Fruit fly (Drosophila melanogaster): ENCODE measurements around the gene Prosbeta4R2.

Prosbeta4R2 gene

dm6 chr2L:2636326-2637001, 18.7 kb upstream of the Prosbeta4R2 start:
- TF ChIP-seq CG11617 (GFP tag; optimal IDR thresholded peaks at IDR 0.05) (no peak), toe (GFP tag; optimal IDR thresholded peaks at IDR 0.05) (no peak), tj (GFP tag; optimal IDR thresholded peaks at IDR 0.05) (no peak), cnc (optimal IDR thresholded peaks at IDR 0.05) (no peak), pad (GFP tag; optimal IDR thresholded peaks at IDR 0.05) (no peak), Hr96 (GFP tag; optimal IDR thresholded peaks at IDR 0.05) (no peak), CG1620 (GFP tag; optimal IDR thresholded peaks at IDR 0.05) (no peak), cic (GFP tag; optimal IDR thresholded peaks at IDR 0.05) (no peak), CG7101 (tag; optimal IDR thresholded peaks at IDR 0.05) (no peak), CG5204 (GFP tag; optimal IDR thresholded peaks at IDR 0.05) (no peak), Crg-1 (GFP tag; optimal IDR thresholded peaks at IDR 0.05) (no peak), Mnt (GFP tag; optimal IDR thresholded peaks at IDR 0.05) (no peak)

- no peak for TF ChIP-seq bab1 (GFP tag; optimal IDR thresholded peaks at IDR 0.05)
- TF ChIP-seq Crg-1 (GFP tag; optimal IDR thresholded peaks at IDR 0.05): no peak
- TF ChIP-seq Mnt (GFP tag; optimal IDR thresholded peaks at IDR 0.05): no peak
- TF ChIP-seq CG12768 (GFP tag; optimal IDR thresholded peaks at IDR 0.05): no peak
- no peak for TF ChIP-seq toe (GFP tag; optimal IDR thresholded peaks at IDR 0.05)
- TF ChIP-seq CG11617 (GFP tag; optimal IDR thresholded peaks at IDR 0.05): no peak
- no peak for TF ChIP-seq CG7101 (tag; optimal IDR thresholded peaks at IDR 0.05)
- TF ChIP-seq CG14711 (tag; optimal IDR thresholded peaks at IDR 0.05): no peak
- no peak for TF ChIP-seq ovo (GFP tag; optimal IDR thresholded peaks at IDR 0.05)
- TF ChIP-seq CG5204 (GFP tag; optimal IDR thresholded peaks at IDR 0.05): no peak
- TF ChIP-seq CG7045 (GFP tag; optimal IDR thresholded peaks at IDR 0.05): no peak
- no peak for TF ChIP-seq Hr96 (GFP tag; optimal IDR thresholded peaks at IDR 0.05)
- no peak for TF ChIP-seq cnc (optimal IDR thresholded peaks at IDR 0.05)
- TF ChIP-seq kay (GFP tag; ENCODE audit: borderline replicate concordance): no peak
- TF ChIP-seq Clk (GFP tag; optimal IDR thresholded peaks at IDR 0.05): no peak
- no peak for TF ChIP-seq cic (GFP tag; optimal IDR thresholded peaks at IDR 0.05)
- TF ChIP-seq pad (GFP tag; optimal IDR thresholded peaks at IDR 0.05): no peak
- no peak for TF ChIP-seq tj (GFP tag; optimal IDR thresholded peaks at IDR 0.05)
These were observed 18.2 kb upstream of the Prosbeta4R2 start for dm6 chr2L:2637002-2637377.

- TF ChIP-seq toe (GFP tag; optimal IDR thresholded peaks at IDR 0.05) (no peak), Crg-1 (GFP tag; optimal IDR thresholded peaks at IDR 0.05) (no peak), ovo (GFP tag; optimal IDR thresholded peaks at IDR 0.05) (no peak), Mnt (GFP tag; optimal IDR thresholded peaks at IDR 0.05) (no peak), cnc (optimal IDR thresholded peaks at IDR 0.05) (no peak), CG7101 (tag; optimal IDR thresholded peaks at IDR 0.05) (no peak), CG11617 (GFP tag; optimal IDR thresholded peaks at IDR 0.05) (no peak), bab1 (GFP tag; optimal IDR thresholded peaks at IDR 0.05) (no peak), CG12768 (GFP tag; optimal IDR thresholded peaks at IDR 0.05) (no peak), Clk (GFP tag; optimal IDR thresholded peaks at IDR 0.05) (no peak), Hr96 (GFP tag; optimal IDR thresholded peaks at IDR 0.05) (no peak), cic (GFP tag; optimal IDR thresholded peaks at IDR 0.05) (no peak), tj (GFP tag; optimal IDR thresholded peaks at IDR 0.05) (no peak), CG7045 (GFP tag; optimal IDR thresholded peaks at IDR 0.05) (no peak), CG33017 (tag; optimal IDR thresholded peaks at IDR 0.05) (no peak), CG1620 (GFP tag; optimal IDR thresholded peaks at IDR 0.05) (no peak), CG14711 (tag; optimal IDR thresholded peaks at IDR 0.05) (no peak), kay (GFP tag; ENCODE audit: borderline replicate concordance) (no peak), pad (GFP tag; optimal IDR thresholded peaks at IDR 0.05) (no peak)
These were observed 7.6 kb upstream of the Prosbeta4R2 start, which contains the start of the genes CG9962 and CG43851 for dm6 chr2L:2647620-2648019. Gene CG9962 (minus strand): TSS chr2L:2647720. Gene CG43851 (plus strand): TSS chr2L:2647886.

dm6 chr2L:2652314-2652713, 2.9 kb upstream of the Prosbeta4R2 start, which contains the start of gene CG33125:
Gene CG33125 (minus strand): TSS chr2L:2652414.
- no peak for TF ChIP-seq cic (GFP tag; optimal IDR thresholded peaks at IDR 0.05)
- TF ChIP-seq CG14711 (tag; optimal IDR thresholded peaks at IDR 0.05): no peak
- TF ChIP-seq Mnt (GFP tag; optimal IDR thresholded peaks at IDR 0.05): no peak
- TF ChIP-seq kay (GFP tag; ENCODE audit: borderline replicate concordance): no peak
- TF ChIP-seq ovo (GFP tag; optimal IDR thresholded peaks at IDR 0.05): no peak
- TF ChIP-seq CG33017 (tag; optimal IDR thresholded peaks at IDR 0.05): no peak
- TF ChIP-seq cnc (optimal IDR thresholded peaks at IDR 0.05): no peak
- TF ChIP-seq toe (GFP tag; optimal IDR thresholded peaks at IDR 0.05): no peak
- TF ChIP-seq CG5204 (GFP tag; optimal IDR thresholded peaks at IDR 0.05): no peak
- TF ChIP-seq CG7045 (GFP tag; optimal IDR thresholded peaks at IDR 0.05): no peak

- TF ChIP-seq CG33017 (tag; optimal IDR thresholded peaks at IDR 0.05) (no peak), tj (GFP tag; optimal IDR thresholded peaks at IDR 0.05) (no peak), CG7101 (tag; optimal IDR thresholded peaks at IDR 0.05) (no peak), Hr96 (GFP tag; optimal IDR thresholded peaks at IDR 0.05) (no peak), CG11617 (GFP tag; optimal IDR thresholded peaks at IDR 0.05) (no peak), CG5204 (GFP tag; optimal IDR thresholded peaks at IDR 0.05) (no peak), Clk (GFP tag; optimal IDR thresholded peaks at IDR 0.05) (no peak)
These were observed 2.4 kb upstream of the Prosbeta4R2 start, which contains the start of gene Prosbeta4R1 for dm6 chr2L:2652746-2653145. Gene Prosbeta4R1 (plus strand): TSS chr2L:2653046.

- no peak for TF ChIP-seq CG7101 (tag; optimal IDR thresholded peaks at IDR 0.05)
- TF ChIP-seq cnc (optimal IDR thresholded peaks at IDR 0.05): no peak
- TF ChIP-seq bab1 (GFP tag; optimal IDR thresholded peaks at IDR 0.05): no peak
- TF ChIP-seq tj (GFP tag; optimal IDR thresholded peaks at IDR 0.05): no peak
- no peak for TF ChIP-seq pad (GFP tag; optimal IDR thresholded peaks at IDR 0.05)
- no peak for TF ChIP-seq Crg-1 (GFP tag; optimal IDR thresholded peaks at IDR 0.05)
- no peak for TF ChIP-seq Clk (GFP tag; optimal IDR thresholded peaks at IDR 0.05)
- no peak for TF ChIP-seq kay (GFP tag; ENCODE audit: borderline replicate concordance)
- TF ChIP-seq CG7045 (GFP tag; optimal IDR thresholded peaks at IDR 0.05): no peak
- TF ChIP-seq ovo (GFP tag; optimal IDR thresholded peaks at IDR 0.05): no peak
- no peak for TF ChIP-seq CG5204 (GFP tag; optimal IDR thresholded peaks at IDR 0.05)
- TF ChIP-seq CG11617 (GFP tag; optimal IDR thresholded peaks at IDR 0.05): no peak
- no peak for TF ChIP-seq toe (GFP tag; optimal IDR thresholded peaks at IDR 0.05)
- TF ChIP-seq Mnt (GFP tag; optimal IDR thresholded peaks at IDR 0.05): no peak
- no peak for TF ChIP-seq Hr96 (GFP tag; optimal IDR thresholded peaks at IDR 0.05)
- TF ChIP-seq cic (GFP tag; optimal IDR thresholded peaks at IDR 0.05): no peak
- no peak for TF ChIP-seq CG1620 (GFP tag; optimal IDR thresholded peaks at IDR 0.05)
- TF ChIP-seq CG12768 (GFP tag; optimal IDR thresholded peaks at IDR 0.05): no peak
These were observed 1.4 kb upstream of the Prosbeta4R2 start, which contains the start of gene Or23a for dm6 chr2L:2653749-2654148. Gene Or23a (plus strand): TSS chr2L:2654049.
